Fruit fly (Drosophila melanogaster): ENCODE results near the gene CG33229.
A peak's percentile ranks its signal among the peaks of the same experiment; 100 is the strongest.

CG33229 gene

DNA sequence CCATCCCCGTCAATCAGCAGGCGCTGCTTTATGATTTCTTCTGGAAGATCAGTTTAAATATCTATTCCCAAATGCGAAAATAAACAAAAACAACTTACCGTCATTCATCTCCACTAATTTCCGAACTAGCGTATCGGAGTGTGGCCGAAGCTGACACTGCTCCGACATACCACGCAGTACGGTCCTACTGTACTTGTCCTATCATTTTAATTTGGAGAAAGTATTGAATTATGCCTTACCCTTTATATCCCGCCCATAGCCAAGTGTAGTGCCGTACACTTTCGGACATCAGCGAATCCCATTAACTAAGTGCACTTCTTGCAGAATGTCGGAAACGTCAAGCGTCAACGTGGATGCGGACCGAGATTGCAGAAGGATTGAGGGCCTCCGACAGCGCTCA lies 11.1 kb upstream of the CG33229 start, which contains the start of the genes thoc7 and Dis3l2 (continued):
- TF ChIP-seq Lhr (GFP tag; optimal IDR thresholded peaks at IDR 0.05) = no peak
- TF ChIP-seq lmd (GFP tag; IDR thresholded peaks at IDR 0.05) = no peak
- TF ChIP-seq luna (GFP tag; optimal IDR thresholded peaks at IDR 0.05) = no peak
- TF ChIP-seq Doc3 (GFP tag; IDR thresholded peaks at IDR 0.05; ENCODE audit: partially characterized antibody) = no peak
- TF ChIP-seq CG9797 (GFP tag; optimal IDR thresholded peaks at IDR 0.05) = peak; percentile 79
- TF ChIP-seq Sin3A (optimal IDR thresholded peaks at IDR 0.05) = peak; percentile 40
- TF ChIP-seq CG4617 (GFP tag; optimal IDR thresholded peaks at IDR 0.05; ENCODE audit: borderline replicate concordance) = peak; percentile 90
- peak; percentile 39; the same call in 1 of the 3 replicates for TF ChIP-seq CG34224 (GFP tag; IDR thresholded peaks at IDR 0.05; ENCODE audit: partially characterized antibody)
- no peak for TF ChIP-seq CG10267 (tag; optimal IDR thresholded peaks at IDR 0.05)
- TF ChIP-seq HmgZ (tag; optimal IDR thresholded peaks at IDR 0.05) = peak; percentile 0
- TF ChIP-seq CG13287 (GFP tag; IDR thresholded peaks at IDR 0.05; ENCODE audit: partially characterized antibody) = peak; percentile 42; the same call in 1 of the 2 replicates

- no peak for TF ChIP-seq CG16863 (GFP tag; optimal IDR thresholded peaks at IDR 0.05)
- TF ChIP-seq mld (GFP tag; IDR thresholded peaks at IDR 0.05; ENCODE audit: partially characterized antibody) = no peak
- no peak for TF ChIP-seq ash1 (GFP tag; optimal IDR thresholded peaks at IDR 0.05)
- no peak for TF ChIP-seq CG3847 (GFP tag; IDR thresholded peaks at IDR 0.05)
- TF ChIP-seq bigmax (GFP tag; optimal IDR thresholded peaks at IDR 0.05) = no peak
- TF ChIP-seq crol (GFP tag; IDR thresholded peaks at IDR 0.05) = no peak
- no peak for TF ChIP-seq CG34422 (GFP tag; IDR thresholded peaks at IDR 0.05)
- TF ChIP-seq CG8765 (GFP tag; IDR thresholded peaks at IDR 0.05) = no peak
Observed at dm6 chr3L:216325-216724, 7.3 kb upstream of the CG33229 start, which contains the start of gene Kaz1-ORFB. Gene Kaz1-ORFB, plus strand, starts transcription at chr3L:216625.

DNA sequence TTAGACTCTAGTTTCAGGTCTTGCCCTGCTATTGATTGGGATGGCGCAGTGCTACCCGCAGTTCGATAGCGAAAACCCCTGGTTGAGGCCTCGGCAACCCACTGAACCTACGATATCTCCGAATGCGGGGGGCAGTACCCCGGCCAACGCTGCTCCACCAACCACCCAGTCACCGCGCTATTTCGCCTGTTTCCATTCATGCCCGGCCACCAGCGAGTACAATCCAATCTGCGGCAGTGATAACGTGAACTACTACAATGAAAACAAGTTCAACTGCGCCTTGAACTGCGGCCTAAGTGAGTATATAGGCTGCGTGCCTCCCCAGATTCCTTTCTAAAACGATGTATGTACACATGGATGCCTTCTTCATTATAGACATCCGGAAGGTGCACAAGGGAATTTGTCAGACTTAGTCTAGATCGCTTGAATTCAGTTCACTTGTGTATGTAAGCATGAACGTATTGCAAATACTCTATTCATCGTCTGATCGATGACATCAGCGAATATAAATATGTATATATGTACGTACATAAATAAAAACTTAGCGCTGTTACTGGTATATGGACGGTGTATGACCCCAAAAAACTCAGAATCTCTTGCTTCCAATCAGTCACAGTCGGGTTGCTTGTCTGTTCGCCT lies 6.1 kb upstream of the CG33229 start, which contains the start of gene CG13877:
Gene CG13877 (plus strand): TSS at position 589 of the 639 bp plus-strand sequence.
- TF ChIP-seq ab (GFP tag; optimal IDR thresholded peaks at IDR 0.05) (no peak), CG13894 (tag; optimal IDR thresholded peaks at IDR 0.05) (no peak), Dref (GFP tag; IDR thresholded peaks at IDR 0.05) (no peak), gt (GFP tag; IDR thresholded peaks at IDR 0.05) (no peak), Med (GFP tag) (peak; percentile 6), CG34376 (GFP tag; optimal IDR thresholded peaks at IDR 0.05) (peak; percentile 11), sug (tag; optimal IDR thresholded peaks at IDR 0.05) (peak; percentile 79), cato (GFP tag; optimal IDR thresholded peaks at IDR 0.05; ENCODE audit: borderline replicate concordance) (no peak), HLH54F (GFP tag; optimal IDR thresholded peaks at IDR 0.05) (no peak)

dm6 chr3L:224004-224951 lies 626 bp downstream of the CG33229 start:
- TF ChIP-seq pan (optimal IDR thresholded peaks at IDR 0.05) = no peak
- TF ChIP-seq pan (GFP tag; optimal IDR thresholded peaks at IDR 0.05 in 1 of 2, IDR thresholded peaks at IDR 0.05 in 1 of 2) = peak in 1 of 2 experiments; percentile 48
- TF ChIP-seq CG42726 (GFP tag; IDR thresholded peaks at IDR 0.05; ENCODE audit: partially characterized antibody) = peak; percentile 70
- peak; percentile 25 for TF ChIP-seq bigmax (GFP tag; optimal IDR thresholded peaks at IDR 0.05)
- TF ChIP-seq CG4328 (GFP tag; optimal IDR thresholded peaks at IDR 0.05) = peak; percentile 17
- peak; percentile 24 for TF ChIP-seq Nf-YC (tag; optimal IDR thresholded peaks at IDR 0.05)
- 0 out of 3 replicates have a peak, but pooled peaks have one; percentile 36 for TF ChIP-seq knrl (GFP tag; IDR thresholded peaks at IDR 0.05; ENCODE audit: partially characterized antibody)
- peak; percentile 82 for TF ChIP-seq Tbp (GFP tag; optimal IDR thresholded peaks at IDR 0.05)
- peak; percentile 44 for TF ChIP-seq sug (tag; optimal IDR thresholded peaks at IDR 0.05)
- TF ChIP-seq ranshi (GFP tag; IDR thresholded peaks at IDR 0.05) = peak; percentile 63
- peak; percentile 19 for TF ChIP-seq NC2α (GFP tag; optimal IDR thresholded peaks at IDR 0.05)
- peak; percentile 40 for TF ChIP-seq ERR (GFP tag; optimal IDR thresholded peaks at IDR 0.05)
- TF ChIP-seq CG6689 (GFP tag; IDR thresholded peaks at IDR 0.05) = no peak
- peak; percentile 68; the same call in 3 of the 4 replicates for TF ChIP-seq chinmo (GFP tag; IDR thresholded peaks at IDR 0.05; ENCODE audit: partially characterized antibody)
- peak; percentile 6; the same call in 1 of the 2 replicates for TF ChIP-seq CG1024 (GFP tag; IDR thresholded peaks at IDR 0.05)
- peak; percentile 26 for TF ChIP-seq CG1603 (tag; optimal IDR thresholded peaks at IDR 0.05)
- peak; percentile 1 for TF ChIP-seq twi (tag; optimal IDR thresholded peaks at IDR 0.05)

Measured in whole organism, embryonic.